Worm (Caenorhabditis elegans): ENCODE measurements around the gene F28C6.8.

The F28C6.8 gene

DNA sequence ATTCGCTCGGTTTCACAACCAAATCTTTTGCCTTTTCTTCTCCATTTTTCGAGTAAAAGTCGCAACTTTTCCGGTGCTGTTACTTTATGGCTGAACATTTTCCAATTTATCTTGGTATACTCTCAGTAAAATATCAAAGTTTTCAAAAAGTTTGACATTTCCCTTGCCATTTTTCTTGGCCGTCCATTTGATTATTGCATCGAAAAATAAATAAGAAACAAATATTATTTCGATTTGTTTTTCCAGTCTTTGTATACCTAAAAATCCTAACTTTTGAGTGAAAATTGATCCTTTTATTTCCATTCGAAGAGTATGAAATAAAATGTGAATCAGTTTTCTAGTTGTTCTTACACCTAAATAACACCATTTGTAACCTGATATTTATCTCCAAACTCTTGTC, 39.8 kb downstream of the F28C6.8 start:
- TF ChIP-seq snu-23 (GFP tag; optimal IDR thresholded peaks at IDR 0.05) = no peak
- no peak for TF ChIP-seq nhr-90 (tag; optimal IDR thresholded peaks at IDR 0.05; ENCODE audit: poor library complexity)
- TF ChIP-seq jun-1 (tag; optimal IDR thresholded peaks at IDR 0.05) = no peak
- no peak for TF ChIP-seq nhr-84 (tag; optimal IDR thresholded peaks at IDR 0.05)
- TF ChIP-seq ztf-11 (tag; optimal IDR thresholded peaks at IDR 0.05) = no peak
- TF ChIP-seq C04F5.9 (tag; optimal IDR thresholded peaks at IDR 0.05) = no peak
- TF ChIP-seq ceh-88 (GFP tag; IDR thresholded peaks at IDR 0.05) = no peak

DNA sequence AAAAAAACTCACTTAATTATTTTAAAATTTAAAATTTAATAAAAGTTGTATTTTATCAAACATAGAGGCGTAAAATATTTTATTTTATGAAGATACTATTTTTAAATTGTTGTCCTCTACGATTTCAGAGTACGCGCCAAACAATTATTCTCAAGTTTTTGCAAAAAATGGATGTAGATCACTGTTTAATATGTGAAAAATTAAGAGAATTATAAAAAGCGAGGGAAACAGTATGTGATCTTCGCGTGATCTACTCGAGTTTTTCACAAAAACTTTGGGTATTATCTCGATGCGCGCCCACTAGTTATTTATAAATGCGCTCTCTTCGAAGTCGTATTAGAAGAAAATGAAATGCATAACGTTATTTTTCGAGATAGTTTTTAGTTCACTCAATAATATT, 42.2 kb downstream of the F28C6.8 start:
- no peak for TF ChIP-seq ceh-90 (tag; optimal IDR thresholded peaks at IDR 0.05)
- TF ChIP-seq ceh-63 (GFP tag; optimal IDR thresholded peaks at IDR 0.05) = no peak
- no peak for TF ChIP-seq isw-1 (GFP tag; IDR thresholded peaks at IDR 0.05)
- TF ChIP-seq blmp-1 (tag; optimal IDR thresholded peaks at IDR 0.05) = no peak

DNA sequence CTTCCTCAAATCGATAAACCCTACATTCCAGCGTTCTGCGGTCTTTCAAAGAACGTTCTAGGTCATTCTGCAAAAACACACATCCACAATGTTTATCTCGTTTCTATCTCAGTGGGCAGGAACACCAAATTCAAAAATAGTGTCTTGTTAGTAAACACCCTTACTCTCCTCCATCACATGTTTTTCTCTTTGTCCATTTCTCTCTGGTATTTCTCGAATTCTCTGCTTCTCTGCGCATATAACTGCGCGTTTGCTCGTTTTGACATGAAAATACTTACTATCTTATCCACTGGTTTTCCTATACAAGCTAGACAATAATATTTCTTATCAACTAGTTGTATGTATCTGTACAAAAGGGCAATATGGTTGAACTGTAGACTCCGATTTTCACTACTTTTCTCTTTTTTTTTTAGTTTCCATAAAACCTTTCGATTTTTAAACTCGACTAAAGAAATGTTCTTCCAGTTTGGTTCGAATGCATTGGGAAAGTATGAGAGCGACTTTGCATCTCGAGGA, 44.1 kb downstream of the F28C6.8 start, which contains the start of gene pyr-1:
Gene pyr-1 (plus strand): TSS at position 466 of the 516 bp plus-strand sequence.
- no peak for TF ChIP-seq hlh-17 (GFP tag; optimal IDR thresholded peaks at IDR 0.05; ENCODE audit: borderline replicate concordance)
- no peak for TF ChIP-seq nhr-85 (tag)
- TF ChIP-seq unc-86 (tag; optimal IDR thresholded peaks at IDR 0.05) = no peak
- no peak for TF ChIP-seq pag-3 (tag; optimal IDR thresholded peaks at IDR 0.05; ENCODE audit: borderline replicate concordance, insufficient read depth)
- no peak for TF ChIP-seq nhr-76 (tag; optimal IDR thresholded peaks at IDR 0.05)
- TF ChIP-seq lsy-2 (tag; optimal IDR thresholded peaks at IDR 0.05) = no peak
- no peak for TF ChIP-seq sptf-1 (tag; optimal IDR thresholded peaks at IDR 0.05)
- TF ChIP-seq mdl-1 (tag; optimal IDR thresholded peaks at IDR 0.05) = no peak
- TF ChIP-seq lir-3 (tag; optimal IDR thresholded peaks at IDR 0.05; ENCODE audit: poor library complexity) = no peak
- TF ChIP-seq elt-3 (tag; optimal IDR thresholded peaks at IDR 0.05) = peak in 2 of 6 experiments; percentile 44 to 91
- no peak for TF ChIP-seq nhr-77 (tag; optimal IDR thresholded peaks at IDR 0.05)
- no peak for TF ChIP-seq sup-37 (GFP tag; optimal IDR thresholded peaks at IDR 0.05)
- peak; percentile 72 for TF ChIP-seq lin-14 (GFP tag; optimal IDR thresholded peaks at IDR 0.05)
- TF ChIP-seq alr-1 (tag; optimal IDR thresholded peaks at IDR 0.05; ENCODE audit: borderline replicate concordance) = no peak
- no peak for TF ChIP-seq nhr-28 (tag; optimal IDR thresholded peaks at IDR 0.05)
- TF ChIP-seq mep-1 (tag; optimal IDR thresholded peaks at IDR 0.05) = peak; percentile 59
- TF ChIP-seq elt-2 (tag; optimal IDR thresholded peaks at IDR 0.05) = no peak
- no peak for TF ChIP-seq snu-23 (GFP tag; optimal IDR thresholded peaks at IDR 0.05)
- TF ChIP-seq zag-1 (tag; optimal IDR thresholded peaks at IDR 0.05) = no peak
- TF ChIP-seq dsc-1 (tag; optimal IDR thresholded peaks at IDR 0.05) = no peak
- no peak for TF ChIP-seq egl-13 (tag; optimal IDR thresholded peaks at IDR 0.05)
- TF ChIP-seq unc-130 (tag; optimal IDR thresholded peaks at IDR 0.05) = no peak
- TF ChIP-seq efl-3 (GFP tag; optimal IDR thresholded peaks at IDR 0.05) = no peak
- no peak for TF ChIP-seq ztf-4 (tag; optimal IDR thresholded peaks at IDR 0.05)
- TF ChIP-seq irx-1 (tag; optimal IDR thresholded peaks at IDR 0.05) = no peak
- TF ChIP-seq ces-1 (GFP tag; optimal IDR thresholded peaks at IDR 0.05) = no peak
- peak; percentile 52 for TF ChIP-seq C16A3.4 (tag; optimal IDR thresholded peaks at IDR 0.05)
- TF ChIP-seq grh-1 (GFP tag; IDR thresholded peaks at IDR 0.05) = no peak
- TF ChIP-seq isw-1 (GFP tag; IDR thresholded peaks at IDR 0.05) = no peak
- no peak for TF ChIP-seq blmp-1 (tag; optimal IDR thresholded peaks at IDR 0.05)
- TF ChIP-seq nhr-90 (tag; optimal IDR thresholded peaks at IDR 0.05; ENCODE audit: poor library complexity) = no peak
- peak; percentile 30 for TF ChIP-seq rnt-1 (tag; optimal IDR thresholded peaks at IDR 0.05)
- no peak for TF ChIP-seq nhr-11 (tag; optimal IDR thresholded peaks at IDR 0.05)
- no peak for TF ChIP-seq mab-9 (GFP tag; IDR thresholded peaks at IDR 0.05)
- TF ChIP-seq nhr-237 (tag; optimal IDR thresholded peaks at IDR 0.05) = no peak
- no peak for TF ChIP-seq unc-62 (GFP tag; optimal IDR thresholded peaks at IDR 0.05)
- TF ChIP-seq pax-3 (tag; optimal IDR thresholded peaks at IDR 0.05) = no peak
- peak; percentile 13 for TF ChIP-seq F16B12.6 (tag; optimal IDR thresholded peaks at IDR 0.05)
- no peak for TF ChIP-seq ceh-88 (GFP tag; IDR thresholded peaks at IDR 0.05)
- no peak for TF ChIP-seq unc-98 (GFP tag; IDR thresholded peaks at IDR 0.05)
- TF ChIP-seq ceh-90 (tag; optimal IDR thresholded peaks at IDR 0.05) = no peak
- no peak for TF ChIP-seq aha-1 (tag; optimal IDR thresholded peaks at IDR 0.05)
- no peak for TF ChIP-seq fkh-8 (tag; optimal IDR thresholded peaks at IDR 0.05)

Measured in whole organism, L1 larva.